Worm (Caenorhabditis elegans) whole organism, L1 larva: ENCODE measurements around the gene F16B12.6.

Experiments
- C04F5.9 ChIP-seq: sonication (generic microtip); optimal IDR thresholded peaks from 2 replicates; lab custom pipeline; 2016; ENCODE audit warnings: missing genetic modification characterization, missing compliant biosample characterization
- C34B4.2 ChIP-seq: sonication (generic microtip); optimal IDR thresholded peaks from 2 replicates; lab custom pipeline; 2017; ENCODE audit warnings: mild to moderate bottlenecking, missing genetic modification characterization, missing compliant biosample characterization
- Y116A8C.19 ChIP-seq: sonication (generic microtip); optimal IDR thresholded peaks from 2 replicates; lab custom pipeline; 2016; ENCODE audit warnings: missing compliant biosample characterization, missing genetic modification characterization, borderline replicate concordance
- aha-1 ChIP-seq: fragments of 150-350 bp; optimal IDR thresholded peaks from 2 replicates; lab custom pipeline; 2014; ENCODE audit warnings: missing biosample characterization, missing genetic modification characterization
- alr-1 ChIP-seq: fragments of 200-800 bp; sonication (Bioruptor generic); optimal IDR thresholded peaks from 2 replicates; lab custom pipeline; 2018; ENCODE audit warnings: borderline replicate concordance, mild to moderate bottlenecking, missing genetic modification characterization, missing compliant biosample characterization
- aly-2 ChIP-seq: fragments of 150-350 bp; optimal IDR thresholded peaks from 2 replicates; lab custom pipeline; 2014; ENCODE audit warnings: missing biosample characterization, missing genetic modification characterization
- ceh-63 ChIP-seq: fragments of 200-800 bp; sonication (Bioruptor generic); optimal IDR thresholded peaks from 2 replicates; lab custom pipeline; 2018; ENCODE audit warnings: mild to moderate bottlenecking, missing genetic modification characterization, missing compliant biosample characterization
- ceh-82 ChIP-seq, 3 experiments: fragments of 150-350 bp in 1 of 3; sonication (generic microtip) in 2 of 3; optimal IDR thresholded peaks; 2 replicates each; lab custom pipeline; 2014 to 2017; ENCODE audit warnings: missing biosample characterization in 3 of 3, missing genetic modification characterization in 3 of 3
- ceh-88 ChIP-seq: fragments of 200-800 bp; sonication (Bioruptor generic); IDR thresholded peaks from 2 replicates; pipeline ENCODE4 v1.3.6; 2022; ENCODE audit warnings: missing genetic modification characterization, missing compliant biosample characterization
- ceh-90 ChIP-seq: sonication (generic microtip); optimal IDR thresholded peaks from 2 replicates; lab custom pipeline; 2016; ENCODE audit warnings: missing genetic modification characterization, missing compliant biosample characterization
- dpl-1 ChIP-seq, 3 experiments: fragments of 150-350 bp in 2 of 3; sonication (generic microtip) in 1 of 3; optimal IDR thresholded peaks; 2 replicates each; lab custom pipeline; 2014 to 2017; ENCODE audit warnings: missing biosample characterization in 3 of 3, missing genetic modification characterization in 3 of 3, missing genetic modification reagents in 3 of 3
- dsc-1 ChIP-seq: sonication (generic microtip); optimal IDR thresholded peaks from 2 replicates; lab custom pipeline; 2016; ENCODE audit warnings: mild to moderate bottlenecking, missing genetic modification characterization, missing compliant biosample characterization
- egl-27 ChIP-seq, 2 experiments: fragments of 150-350 bp in 1 of 2; sonication (generic microtip); optimal IDR thresholded peaks; 3 replicates each; lab custom pipeline; 2017 to 2018; ENCODE audit warnings: missing biosample characterization in 2 of 2, missing genetic modification characterization in 2 of 2, missing genetic modification reagents in 2 of 2
- elt-2 ChIP-seq: sonication (generic microtip); optimal IDR thresholded peaks from 2 replicates; lab custom pipeline; 2016; ENCODE audit warnings: missing genetic modification characterization, mild to moderate bottlenecking, inconsistent platforms, missing compliant biosample characterization, missing genetic modification reagents
- elt-3 ChIP-seq, 6 experiments: fragments of 150-350 bp in 1 of 6; sonication (generic microtip); optimal IDR thresholded peaks; 2 replicates each; lab custom pipeline; 2017 to 2018; ENCODE audit warnings: missing biosample characterization in 6 of 6, missing genetic modification characterization in 6 of 6, inconsistent platforms in 1 of 6
- fkh-10 ChIP-seq: sonication (generic microtip); optimal IDR thresholded peaks from 2 replicates; lab custom pipeline; 2017; ENCODE audit warnings: missing biosample characterization, missing genetic modification reagents, missing genetic modification characterization
- fkh-8 ChIP-seq: sonication (generic microtip); optimal IDR thresholded peaks from 2 replicates; lab custom pipeline; 2016; ENCODE audit warnings: mild to moderate bottlenecking, missing genetic modification characterization, missing compliant biosample characterization
- hlh-4 ChIP-seq: sonication (generic microtip); optimal IDR thresholded peaks from 2 replicates; lab custom pipeline; 2016; ENCODE audit warnings: mild to moderate bottlenecking, missing genetic modification characterization, missing compliant biosample characterization
- hpl-2 ChIP-seq: fragments of 150-350 bp; optimal IDR thresholded peaks from 2 replicates; lab custom pipeline; 2014; ENCODE audit warnings: missing biosample characterization, missing genetic modification reagents, missing genetic modification characterization
- isw-1 ChIP-seq: fragments of 200-800 bp; sonication (Bioruptor generic); IDR thresholded peaks from 2 replicates; pipeline ENCODE4 v1.3.6; 2022; ENCODE audit warnings: missing genetic modification characterization, missing compliant biosample characterization
- jun-1 ChIP-seq: fragments of 150-350 bp; optimal IDR thresholded peaks from 2 replicates; lab custom pipeline; 2014; ENCODE audit warnings: missing biosample characterization, missing genetic modification reagents, missing genetic modification characterization
- lin-13 ChIP-seq: fragments of 150-350 bp; optimal IDR thresholded peaks from 2 replicates; lab custom pipeline; 2014; ENCODE audit warnings: missing biosample characterization, missing genetic modification reagents, missing genetic modification characterization
- lin-15B ChIP-seq: fragments of 150-350 bp; sonication (generic microtip); optimal IDR thresholded peaks from 3 replicates; lab custom pipeline; 2014; ENCODE audit warnings: missing biosample characterization, missing genetic modification characterization
- lin-35 ChIP-seq, 2 experiments: fragments of 150-350 bp; optimal IDR thresholded peaks; 2 replicates each; lab custom pipeline; 2014; ENCODE audit warnings: missing biosample characterization in 2 of 2, missing genetic modification characterization in 2 of 2, missing genetic modification reagents in 2 of 2
- lir-3 ChIP-seq: sonication (generic microtip); optimal IDR thresholded peaks from 2 replicates; lab custom pipeline; 2016; ENCODE audit warnings: mild to moderate bottlenecking, missing genetic modification characterization, moderate library complexity, missing compliant biosample characterization; ENCODE audit not compliant: poor library complexity
- lsy-2 ChIP-seq, 2 experiments: fragments of 150-350 bp; optimal IDR thresholded peaks; 2 replicates each; lab custom pipeline; 2014; ENCODE audit warnings: missing biosample characterization in 2 of 2, missing genetic modification characterization in 2 of 2
- mab-9 ChIP-seq: fragments of 200-800 bp; sonication (Bioruptor generic); IDR thresholded peaks from 2 replicates; pipeline ENCODE4 v1.3.6; 2022; ENCODE audit warnings: missing genetic modification reagents, missing genetic modification characterization, missing compliant biosample characterization
- mdl-1 ChIP-seq, 2 experiments: fragments of 150-350 bp; optimal IDR thresholded peaks; 2 replicates each; lab custom pipeline; 2014 to 2017; ENCODE audit warnings: missing biosample characterization in 2 of 2, missing genetic modification characterization in 2 of 2, inconsistent platforms in 1 of 2
- mef-2 ChIP-seq: fragments of 150-350 bp; optimal IDR thresholded peaks from 2 replicates; lab custom pipeline; 2014; ENCODE audit warnings: missing biosample characterization, missing genetic modification characterization
- mep-1 ChIP-seq: fragments of 150-350 bp; optimal IDR thresholded peaks from 2 replicates; lab custom pipeline; 2014; ENCODE audit warnings: missing biosample characterization, missing genetic modification characterization
- nhr-12 ChIP-seq: sonication (generic microtip); optimal IDR thresholded peaks from 2 replicates; lab custom pipeline; 2017; ENCODE audit warnings: missing biosample characterization, missing genetic modification characterization
- nhr-19 ChIP-seq: fragments of 200-800 bp; sonication (Bioruptor generic); conservative IDR thresholded peaks from 2 replicates; pipeline ENCODE4 v1.3.6; 2022; ENCODE audit warnings: missing genetic modification characterization, missing compliant biosample characterization
- nhr-20 ChIP-seq: sonication (generic microtip); optimal IDR thresholded peaks from 2 replicates; lab custom pipeline; 2016; ENCODE audit warnings: mild to moderate bottlenecking, missing genetic modification characterization, missing compliant biosample characterization
- nhr-71 ChIP-seq: sonication (generic microtip); optimal IDR thresholded peaks from 2 replicates; lab custom pipeline; 2016; ENCODE audit warnings: mild to moderate bottlenecking, missing genetic modification characterization, moderate library complexity, missing compliant biosample characterization
- nhr-77 ChIP-seq: fragments of 150-350 bp; optimal IDR thresholded peaks from 2 replicates; lab custom pipeline; 2014; ENCODE audit warnings: missing biosample characterization, missing genetic modification characterization
- nhr-84 ChIP-seq: sonication (generic microtip); optimal IDR thresholded peaks from 2 replicates; lab custom pipeline; 2017; ENCODE audit warnings: missing biosample characterization, missing genetic modification characterization
- nhr-90 ChIP-seq: sonication (generic microtip); optimal IDR thresholded peaks from 2 replicates; lab custom pipeline; 2016; ENCODE audit warnings: mild to moderate bottlenecking, missing genetic modification characterization, missing compliant biosample characterization; ENCODE audit not compliant: poor library complexity
- pag-3 ChIP-seq: sonication (generic microtip); optimal IDR thresholded peaks from 2 replicates; lab custom pipeline; 2017; ENCODE audit warnings: missing genetic modification characterization, mild to moderate bottlenecking, missing compliant biosample characterization, antibody characterized with exemption, borderline replicate concordance; ENCODE audit not compliant: insufficient read depth
- pax-3 ChIP-seq: fragments of 200-800 bp; sonication (Bioruptor generic); optimal IDR thresholded peaks from 2 replicates; lab custom pipeline; 2018; ENCODE audit warnings: mild to moderate bottlenecking, missing genetic modification characterization, moderate library complexity, missing compliant biosample characterization
- pqm-1 ChIP-seq: sonication (generic microtip); optimal IDR thresholded peaks from 3 replicates; lab custom pipeline; 2017; ENCODE audit warnings: missing biosample characterization, missing genetic modification characterization
- rnt-1 ChIP-seq: sonication (generic microtip); optimal IDR thresholded peaks from 2 replicates; lab custom pipeline; 2016; ENCODE audit warnings: mild to moderate bottlenecking, missing genetic modification characterization, moderate library complexity, missing compliant biosample characterization
- skn-1 ChIP-seq: fragments of 150-350 bp; optimal IDR thresholded peaks from 2 replicates; lab custom pipeline; 2014; ENCODE audit warnings: missing biosample characterization, missing genetic modification characterization
- snpc-4 ChIP-seq: fragments of 150-350 bp; optimal IDR thresholded peaks from 2 replicates; lab custom pipeline; 2014; ENCODE audit warnings: missing biosample characterization, missing genetic modification characterization
- snu-23 ChIP-seq: sonication (generic microtip); optimal IDR thresholded peaks from 2 replicates; lab custom pipeline; 2016; ENCODE audit warnings: missing genetic modification characterization, missing compliant biosample characterization
- sox-4 ChIP-seq: sonication (generic microtip); optimal IDR thresholded peaks from 2 replicates; lab custom pipeline; 2016; ENCODE audit warnings: missing genetic modification characterization, missing compliant biosample characterization
- sup-37 ChIP-seq: fragments of 200-800 bp; sonication (Bioruptor generic); optimal IDR thresholded peaks from 2 replicates; lab custom pipeline; 2018; ENCODE audit warnings: mild to moderate bottlenecking, missing genetic modification characterization, missing compliant biosample characterization
- tbx-2 ChIP-seq: sonication (generic microtip); optimal IDR thresholded peaks from 2 replicates; lab custom pipeline; 2016; ENCODE audit warnings: missing genetic modification characterization, missing compliant biosample characterization
- tlp-1 ChIP-seq: fragments of 150-350 bp; optimal IDR thresholded peaks from 2 replicates; lab custom pipeline; 2014; ENCODE audit warnings: missing biosample characterization, missing genetic modification characterization
- unc-130 ChIP-seq: fragments of 150-350 bp; optimal IDR thresholded peaks from 2 replicates; lab custom pipeline; 2017; ENCODE audit warnings: missing biosample characterization, missing genetic modification characterization, inconsistent platforms
- xbp-1 ChIP-seq: sonication (generic microtip); optimal IDR thresholded peaks from 2 replicates; lab custom pipeline; 2016; ENCODE audit warnings: missing genetic modification characterization, missing compliant biosample characterization
- zag-1 ChIP-seq: fragments of 150-350 bp; optimal IDR thresholded peaks from 2 replicates; lab custom pipeline; 2014; ENCODE audit warnings: missing biosample characterization, missing genetic modification characterization
- ztf-11 ChIP-seq, 2 experiments: sonication (generic microtip); optimal IDR thresholded peaks; 2 replicates each; lab custom pipeline; 2016 to 2017; ENCODE audit warnings: missing genetic modification characterization in 2 of 2, missing biosample characterization in 1 of 2, missing compliant biosample characterization in 1 of 2

F16B12.6 gene

ce11 chrX:14101986-14102385 is at the start of gene F16B12.6:
Gene F16B12.6 (plus strand): TSS chrX:14102316.
- TF ChIP-seq dsc-1 (tag; lab: Kevin White, UChicago), result peak; percentile 54
- TF ChIP-seq fkh-8 (tag; lab: Kevin White, UChicago), result peak; percentile 92
- TF ChIP-seq lin-35 (GFP tag; optimal IDR thresholded peaks at IDR 0.05; lab: Kevin White, UChicago), result peak; percentile 94
- TF ChIP-seq hpl-2 (GFP tag; lab: Kevin White, UChicago), result no peak
- TF ChIP-seq ceh-63, result no peak
- peak; percentile 47; the same call in 1 of the 2 replicates for TF ChIP-seq mab-9 (GFP tag; lab: Robert Waterston, UW)
- TF ChIP-seq jun-1 (tag; lab: Kevin White, UChicago), result peak; percentile 52
- no peak for TF ChIP-seq nhr-84
- no peak for TF ChIP-seq zag-1
- TF ChIP-seq nhr-71 (tag; lab: Kevin White, UChicago), result peak; percentile 88
- no peak for TF ChIP-seq alr-1 (tag; lab: Kevin White, UChicago)
- TF ChIP-seq nhr-12 (tag; lab: Kevin White, UChicago), result no peak
- peak; percentile 75 for TF ChIP-seq skn-1 (tag; lab: Kevin White, UChicago)
- TF ChIP-seq snpc-4, result peak; percentile 72
- TF ChIP-seq mep-1 (tag; lab: Kevin White, UChicago), result peak; percentile 85
- TF ChIP-seq C04F5.9 (tag; lab: Kevin White, UChicago), result peak; percentile 16
- peak; percentile 71 for TF ChIP-seq nhr-19 (GFP tag; lab: Robert Waterston, UW)
- no peak for TF ChIP-seq mef-2 (tag; lab: Kevin White, UChicago)
- peak; percentile 63 for TF ChIP-seq nhr-77 (tag; lab: Kevin White, UChicago)
- TF ChIP-seq sox-4, result no peak
- peak; percentile 57; the same call in 1 of the 2 replicates for TF ChIP-seq ceh-88 (GFP tag; lab: Robert Waterston, UW)
- TF ChIP-seq aha-1, result no peak
- peak; percentile 28 for TF ChIP-seq fkh-10 (GFP tag; lab: Kevin White, UChicago)
- TF ChIP-seq sup-37 (GFP tag; lab: Kevin White, UChicago), result no peak
- peak; percentile 78 for TF ChIP-seq lin-13 (GFP tag; lab: Kevin White, UChicago)
- no peak for TF ChIP-seq egl-27 (tag; optimal IDR thresholded peaks at IDR 0.05; lab: Kevin White, UChicago)
- TF ChIP-seq pax-3 (tag; lab: Kevin White, UChicago), result peak; percentile 31
- peak; percentile 68 for TF ChIP-seq nhr-90 (tag; lab: Kevin White, UChicago)
- TF ChIP-seq lsy-2 (tag; optimal IDR thresholded peaks at IDR 0.05; lab: Kevin White, UChicago), result peak; percentile 71 to 83
- peak; percentile 86 to 90 (median 88) for TF ChIP-seq dpl-1 (GFP tag; optimal IDR thresholded peaks at IDR 0.05; lab: Kevin White, UChicago)
- peak; percentile 71 for TF ChIP-seq isw-1 (GFP tag; lab: Robert Waterston, UW)
- TF ChIP-seq elt-2 (tag; lab: Kevin White, UChicago), result peak; percentile 23
- TF ChIP-seq lir-3, result peak; percentile 13
- no peak for TF ChIP-seq tlp-1 (tag; lab: Kevin White, UChicago)
- TF ChIP-seq unc-130, result peak; percentile 19
- TF ChIP-seq mdl-1 (tag; optimal IDR thresholded peaks at IDR 0.05; lab: Kevin White, UChicago), result peak in 1 of 2 experiments; percentile 44
- no peak for TF ChIP-seq C34B4.2 (tag; lab: Kevin White, UChicago)
- peak; percentile 87 for TF ChIP-seq tbx-2 (tag; lab: Kevin White, UChicago)
- TF ChIP-seq nhr-20 (tag; lab: Kevin White, UChicago), result peak; percentile 85
- no peak for TF ChIP-seq pqm-1 (tag; lab: Kevin White, UChicago)
- no peak for TF ChIP-seq Y116A8C.19 (tag; lab: Kevin White, UChicago)
- TF ChIP-seq ceh-90, result no peak
- TF ChIP-seq lin-15B, result peak; percentile 88
- TF ChIP-seq pag-3 (tag; lab: Kevin White, UChicago), result no peak
- peak; percentile 72 for TF ChIP-seq rnt-1 (tag; lab: Kevin White, UChicago)
- TF ChIP-seq elt-3 (tag; optimal IDR thresholded peaks at IDR 0.05; lab: Kevin White, UChicago), result peak in 3 of 6 experiments; percentile 8 to 46 (median 34)
- no peak for TF ChIP-seq ztf-11 (tag; optimal IDR thresholded peaks at IDR 0.05; lab: Kevin White, UChicago)
- peak; percentile 91 for TF ChIP-seq snu-23 (GFP tag; lab: Kevin White, UChicago)
- TF ChIP-seq hlh-4 (tag; lab: Kevin White, UChicago), result no peak
- peak; percentile 56 to 91 (median 64) for TF ChIP-seq ceh-82 (tag; optimal IDR thresholded peaks at IDR 0.05; lab: Kevin White, UChicago)
- TF ChIP-seq aly-2 (tag; lab: Kevin White, UChicago), result peak; percentile 53
- TF ChIP-seq xbp-1 (tag; lab: Kevin White, UChicago), result peak; percentile 80
